Fruit fly (Drosophila melanogaster) whole organism, embryonic: Measurements from ENCODE around the gene ttm50.

Experiments used
- Abd-B ChIP-seq: fragments of 200-800 bp; sonication (Bioruptor generic); optimal IDR thresholded peaks from 2 replicates; lab custom pipeline; 2018; ENCODE audit warnings: missing biosample characterization, mild to moderate bottlenecking, missing genetic modification characterization, moderate library complexity
- C15 ChIP-seq: fragments of 200-800 bp; sonication (Bioruptor generic); IDR thresholded peaks from 3 replicates; pipeline ENCODE4 v1.3.6; 2022; ENCODE audit warnings: missing biosample characterization, missing genetic modification characterization
- CG1024 ChIP-seq: fragments of 200-800 bp; sonication (Bioruptor generic); IDR thresholded peaks from 2 replicates; pipeline ENCODE4 v1.3.6; 2022; ENCODE audit warnings: missing biosample characterization, missing genetic modification characterization
- CG10267 ChIP-seq: fragments of 200-800 bp; sonication (Bioruptor generic); optimal IDR thresholded peaks from 2 replicates; lab custom pipeline; 2018; ENCODE audit warnings: missing biosample characterization, mild to moderate bottlenecking, missing genetic modification characterization, moderate library complexity
- CG11093 ChIP-seq: fragments of 200-800 bp; sonication (Bioruptor generic); IDR thresholded peaks from 3 replicates; pipeline ENCODE4 v1.3.6; 2022; ENCODE audit warnings: missing biosample characterization, missing genetic modification characterization
- CG11247 ChIP-seq: fragments of 200-800 bp; sonication (Bioruptor generic); IDR thresholded peaks from 2 replicates; pipeline ENCODE4 v1.3.6; 2022; ENCODE audit warnings: missing biosample characterization, missing genetic modification characterization
- CG12659 ChIP-seq: fragments of 200-800 bp; sonication (Bioruptor generic); optimal IDR thresholded peaks from 3 replicates; lab custom pipeline; 2017; ENCODE audit warnings: mild to moderate bottlenecking, missing biosample characterization, missing genetic modification reagents, missing genetic modification characterization
- CG13287 ChIP-seq: fragments of 200-800 bp; sonication (Bioruptor generic); IDR thresholded peaks from 2 replicates; pipeline ENCODE4 v1.3.6; 2022; ENCODE audit warnings: missing biosample characterization, missing genetic modification characterization; ENCODE audit not compliant: partially characterized antibody
- CG13296 ChIP-seq: fragments of 200-800 bp; sonication (Bioruptor generic); optimal IDR thresholded peaks from 3 replicates; lab custom pipeline; 2018; ENCODE audit warnings: missing biosample characterization, mild to moderate bottlenecking, missing genetic modification characterization
- CG14860 ChIP-seq: fragments of 200-800 bp; sonication (Bioruptor generic); IDR thresholded peaks from 3 replicates; pipeline ENCODE4 v1.3.6; 2022; ENCODE audit warnings: missing biosample characterization, missing genetic modification characterization; ENCODE audit not compliant: partially characterized antibody
- CG15696 ChIP-seq: fragments of 200-800 bp; sonication (Bioruptor generic); optimal IDR thresholded peaks from 2 replicates; lab custom pipeline; 2019; ENCODE audit warnings: missing biosample characterization, mild to moderate bottlenecking, missing genetic modification characterization, moderate library complexity
- CG17186 ChIP-seq: fragments of 200-800 bp; sonication (Bioruptor generic); optimal IDR thresholded peaks from 3 replicates; lab custom pipeline; 2017; ENCODE audit warnings: missing biosample characterization, missing genetic modification reagents, missing genetic modification characterization
- CG31388 ChIP-seq: fragments of 200-800 bp; sonication (Bioruptor generic); optimal IDR thresholded peaks from 2 replicates; lab custom pipeline; 2016; ENCODE audit warnings: missing biosample characterization, missing genetic modification characterization
- CG3847 ChIP-seq: fragments of 200-800 bp; sonication (Bioruptor generic); IDR thresholded peaks from 2 replicates; pipeline ENCODE4 v1.3.6; 2022; ENCODE audit warnings: missing biosample characterization, missing genetic modification characterization
- CG42726 ChIP-seq: fragments of 200-800 bp; sonication (Bioruptor generic); IDR thresholded peaks from 2 replicates; pipeline ENCODE4 v1.3.6; 2022; ENCODE audit warnings: missing biosample characterization, missing genetic modification characterization; ENCODE audit not compliant: partially characterized antibody
- CG6791 ChIP-seq: fragments of 200-800 bp; sonication (Bioruptor generic); IDR thresholded peaks from 3 replicates; pipeline ENCODE4 v1.3.6; 2022; ENCODE audit warnings: missing biosample characterization, missing genetic modification characterization; ENCODE audit not compliant: partially characterized antibody
- CG7271 ChIP-seq: fragments of 200-800 bp; sonication (Bioruptor generic); optimal IDR thresholded peaks from 2 replicates; lab custom pipeline; 2018; ENCODE audit warnings: missing biosample characterization, mild to moderate bottlenecking, missing genetic modification characterization, moderate library complexity
- CG7556 ChIP-seq: fragments of 200-800 bp; sonication (Bioruptor generic); optimal IDR thresholded peaks from 2 replicates; lab custom pipeline; 2017; ENCODE audit warnings: missing biosample characterization, mild to moderate bottlenecking, missing genetic modification characterization
- CG8290 ChIP-seq, 3 experiments: fragments of 200-800 bp; sonication (Bioruptor generic); optimal IDR thresholded peaks; 2 replicates each; lab custom pipeline; 2016 to 2019; ENCODE audit warnings: missing biosample characterization in 3 of 3, missing genetic modification characterization in 3 of 3, mild to moderate bottlenecking in 2 of 3, moderate library complexity in 1 of 3
- Dbx ChIP-seq: fragments of 200-800 bp; sonication (Bioruptor generic); IDR thresholded peaks from 3 replicates; pipeline ENCODE4 v1.3.6; 2022; ENCODE audit warnings: missing biosample characterization, missing genetic modification characterization
- Dll ChIP-seq: fragments of 200-800 bp; sonication (Bioruptor generic); IDR thresholded peaks from 4 replicates; pipeline ENCODE4 v1.3.6; 2022; ENCODE audit warnings: missing biosample characterization, missing genetic modification characterization; ENCODE audit not compliant: partially characterized antibody
- Doc3 ChIP-seq: fragments of 200-800 bp; sonication (Bioruptor generic); IDR thresholded peaks from 3 replicates; pipeline ENCODE4 v1.3.6; 2022; ENCODE audit warnings: missing biosample characterization, missing genetic modification characterization; ENCODE audit not compliant: partially characterized antibody
- Dp ChIP-seq: fragments of 200-800 bp; sonication (Bioruptor generic); optimal IDR thresholded peaks from 2 replicates; lab custom pipeline; 2018; ENCODE audit warnings: missing biosample characterization, mild to moderate bottlenecking, missing genetic modification characterization, moderate library complexity
- Drgx ChIP-seq: fragments of 200-800 bp; sonication (Bioruptor generic); IDR thresholded peaks from 2 replicates; pipeline ENCODE4 v1.3.6; 2022; ENCODE audit warnings: missing biosample characterization, missing genetic modification characterization
- E2f2 ChIP-seq: fragments of 200-800 bp; sonication (Bioruptor generic); IDR thresholded peaks from 2 replicates; pipeline ENCODE4 v1.3.6; 2022; ENCODE audit warnings: missing biosample characterization, missing genetic modification characterization
- HLHmδ ChIP-seq: fragments of 200-800 bp; sonication (Bioruptor generic); optimal IDR thresholded peaks from 2 replicates; lab custom pipeline; 2018; ENCODE audit warnings: missing biosample characterization, mild to moderate bottlenecking, missing genetic modification characterization, moderate library complexity
- Myb ChIP-seq: fragments of 200-800 bp; sonication (Bioruptor generic); optimal IDR thresholded peaks from 2 replicates; lab custom pipeline; 2016; ENCODE audit warnings: missing biosample characterization, missing genetic modification characterization
- Sox100B ChIP-seq: fragments of 200-800 bp; sonication (Bioruptor generic); optimal IDR thresholded peaks from 3 replicates; lab custom pipeline; 2018; ENCODE audit warnings: missing biosample characterization, mild to moderate bottlenecking, missing genetic modification characterization
- aop ChIP-seq: fragments of 200-800 bp; sonication (Bioruptor generic); IDR thresholded peaks from 2 replicates; pipeline ENCODE4 v1.3.6; 2022; ENCODE audit warnings: missing biosample characterization, missing genetic modification characterization
- ash1 ChIP-seq: fragments of 200-800 bp; sonication (Bioruptor generic); optimal IDR thresholded peaks from 2 replicates; lab custom pipeline; 2018; ENCODE audit warnings: missing biosample characterization, mild to moderate bottlenecking, missing genetic modification characterization
- ato ChIP-seq: fragments of 200-800 bp; sonication (Bioruptor generic); IDR thresholded peaks from 2 replicates; pipeline ENCODE4 v1.3.6; 2022; ENCODE audit warnings: missing biosample characterization, missing genetic modification characterization; ENCODE audit not compliant: partially characterized antibody
- bbx ChIP-seq: fragments of 200-800 bp; sonication (Bioruptor generic); IDR thresholded peaks from 2 replicates; pipeline ENCODE4 v1.3.6; 2022; ENCODE audit warnings: missing biosample characterization, missing genetic modification characterization; ENCODE audit not compliant: partially characterized antibody
- chinmo ChIP-seq: fragments of 200-800 bp; sonication (Bioruptor generic); IDR thresholded peaks from 4 replicates; pipeline ENCODE4 v1.3.6; 2022; ENCODE audit warnings: missing biosample characterization, missing genetic modification characterization; ENCODE audit not compliant: partially characterized antibody
- crp ChIP-seq, 2 experiments: fragments of 200-800 bp; sonication (Bioruptor generic); optimal IDR thresholded peaks; 2 replicates in 1 of 2; 3 replicates in 1 of 2; lab custom pipeline; 2017; ENCODE audit warnings: missing biosample characterization in 2 of 2, missing genetic modification characterization in 2 of 2, mild to moderate bottlenecking in 1 of 2, moderate library complexity in 1 of 2
- gcm ChIP-seq: fragments of 200-800 bp; sonication (Bioruptor generic); optimal IDR thresholded peaks from 2 replicates; lab custom pipeline; 2019; ENCODE audit warnings: missing biosample characterization, mild to moderate bottlenecking, missing genetic modification characterization, moderate library complexity
- gfzf ChIP-seq: fragments of 200-800 bp; sonication (Bioruptor generic); optimal IDR thresholded peaks from 2 replicates; lab custom pipeline; 2016; ENCODE audit warnings: missing biosample characterization, mild to moderate bottlenecking, missing genetic modification characterization, moderate library complexity
- grau ChIP-seq: fragments of 200-800 bp; optimal IDR thresholded peaks from 3 replicates; lab custom pipeline; 2019; ENCODE audit warnings: missing biosample characterization, mild to moderate bottlenecking, missing genetic modification characterization, moderate library complexity
- hb ChIP-seq: fragments of 200-800 bp; sonication (Bioruptor generic); IDR thresholded peaks from 3 replicates; pipeline ENCODE4 v1.3.6; 2022; ENCODE audit warnings: missing biosample characterization, missing genetic modification characterization; ENCODE audit not compliant: partially characterized antibody
- knrl ChIP-seq: fragments of 200-800 bp; sonication (Bioruptor generic); IDR thresholded peaks from 3 replicates; pipeline ENCODE4 v1.3.6; 2022; ENCODE audit warnings: missing biosample characterization, missing genetic modification characterization; ENCODE audit not compliant: partially characterized antibody
- pzg ChIP-seq: fragments of 200-800 bp; sonication (Bioruptor generic); optimal IDR thresholded peaks from 3 replicates; lab custom pipeline; 2018; ENCODE audit warnings: missing biosample characterization, mild to moderate bottlenecking, missing genetic modification characterization, moderate library complexity
- rib ChIP-seq: fragments of 200-800 bp; sonication (Bioruptor generic); IDR thresholded peaks from 2 replicates; pipeline ENCODE4 v1.3.6; 2022; ENCODE audit warnings: missing biosample characterization, missing genetic modification characterization
- seq ChIP-seq: fragments of 200-800 bp; sonication (Bioruptor generic); IDR thresholded peaks from 2 replicates; pipeline ENCODE4 v1.3.6; 2022; ENCODE audit warnings: missing biosample characterization, missing genetic modification characterization
- sug ChIP-seq: fragments of 200-800 bp; optimal IDR thresholded peaks from 2 replicates; lab custom pipeline; 2019; ENCODE audit warnings: missing biosample characterization, mild to moderate bottlenecking, missing genetic modification characterization, moderate library complexity
- tna ChIP-seq: fragments of 200-800 bp; sonication (Bioruptor generic); IDR thresholded peaks from 2 replicates; pipeline ENCODE4 v1.3.6; 2022; ENCODE audit warnings: missing biosample characterization, missing genetic modification characterization; ENCODE audit not compliant: partially characterized antibody
- unc-4 ChIP-seq: fragments of 200-800 bp; sonication (Bioruptor generic); IDR thresholded peaks from 2 replicates; pipeline ENCODE4 v1.3.6; 2022; ENCODE audit warnings: missing biosample characterization, missing genetic modification characterization; ENCODE audit not compliant: partially characterized antibody
- zen2 ChIP-seq: fragments of 200-800 bp; sonication (Bioruptor generic); IDR thresholded peaks from 3 replicates; pipeline ENCODE4 v1.3.6; 2022; ENCODE audit warnings: missing biosample characterization, missing genetic modification characterization; ENCODE audit not compliant: partially characterized antibody

Gene ttm50

DNA sequence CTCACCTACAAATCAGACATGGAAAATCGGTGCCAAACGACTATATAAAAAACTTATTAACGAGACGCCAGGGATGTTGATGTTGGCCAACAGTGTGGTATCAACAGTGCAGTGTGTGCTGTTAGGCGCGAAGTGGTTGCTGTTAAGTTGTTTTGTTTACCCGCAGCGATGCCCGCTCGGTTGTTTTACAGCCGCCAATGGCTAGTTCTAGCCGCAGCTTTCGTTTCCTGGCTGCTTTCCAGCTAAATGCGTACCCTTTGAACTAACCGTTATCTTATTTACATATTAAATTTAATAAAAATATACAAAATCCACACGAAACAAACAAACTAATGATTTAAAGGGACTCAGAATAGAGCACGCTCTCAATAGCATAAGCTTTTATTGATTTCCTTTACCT is 6.7 kb upstream of the ttm50 start, which contains the start of gene crm (continued):
- TF ChIP-seq grau (tag; lab: Kevin White, UChicago) (peak; percentile 5), Myb (GFP tag; lab: Kevin White, UChicago) (peak; percentile 45), ash1 (GFP tag; lab: Kevin White, UChicago) (no peak), seq (GFP tag; lab: Robert Waterston, UW) (no peak), rib (no peak), sug (tag; lab: Kevin White, UChicago) (peak; percentile 14), unc-4 (GFP tag; lab: Robert Waterston, UW) (peak; percentile 34; the same call in 1 of the 2 replicates), CG7556 (GFP tag; lab: Kevin White, UChicago) (no peak)

dm6 chrX:2727506-2727905 is 4.5 kb downstream of the ttm50 start, which contains the start of gene dwg:
dwg (plus strand) TSS chrX:2727698.
- peak; percentile 83 for TF ChIP-seq Dll
- TF ChIP-seq CG13296: no peak
- TF ChIP-seq C15 (GFP tag; lab: Robert Waterston, UW): no peak
- TF ChIP-seq Dp (GFP tag; lab: Kevin White, UChicago): peak; percentile 42
- TF ChIP-seq CG10267 (tag; lab: Kevin White, UChicago): peak; percentile 36
- TF ChIP-seq CG42726 (GFP tag; lab: Robert Waterston, UW): peak; percentile 66; the same call in 1 of the 2 replicates
- TF ChIP-seq tna (GFP tag; lab: Robert Waterston, UW): peak; percentile 62
- peak; percentile 68; the same call in 2 of the 3 replicates for TF ChIP-seq CG14860
- peak; percentile 90 for TF ChIP-seq bbx (GFP tag; lab: Robert Waterston, UW)
- TF ChIP-seq CG15696 (tag; lab: Kevin White, UChicago): no peak
- TF ChIP-seq ato (GFP tag; lab: Robert Waterston, UW): peak; percentile 68
- TF ChIP-seq Dbx: no peak
- no peak for TF ChIP-seq CG3847 (GFP tag; lab: Robert Waterston, UW)
- TF ChIP-seq CG13287 (GFP tag; lab: Robert Waterston, UW): peak; percentile 88
- TF ChIP-seq CG17186: peak; percentile 53
- TF ChIP-seq E2f2 (GFP tag; lab: Robert Waterston, UW): peak; percentile 54
- no peak for TF ChIP-seq aop (GFP tag; lab: Robert Waterston, UW)
- TF ChIP-seq CG11247: no peak
- no peak for TF ChIP-seq Sox100B (GFP tag; lab: Kevin White, UChicago)
- TF ChIP-seq Doc3: peak; percentile 79
- no peak for TF ChIP-seq CG12659 (GFP tag; lab: Kevin White, UChicago)
- peak; percentile 38 for TF ChIP-seq Abd-B (GFP tag; lab: Kevin White, UChicago)
- TF ChIP-seq chinmo: peak; percentile 95; the same call in 3 of the 4 replicates
- TF ChIP-seq CG11093 (GFP tag; lab: Robert Waterston, UW): no peak
- TF ChIP-seq HLHmδ (GFP tag; lab: Kevin White, UChicago): no peak
- no peak for TF ChIP-seq CG7271 (tag; lab: Kevin White, UChicago)
- TF ChIP-seq Drgx (GFP tag; lab: Robert Waterston, UW): no peak
- no peak for TF ChIP-seq CG31388 (GFP tag; lab: Kevin White, UChicago)
- peak; percentile 87 for TF ChIP-seq unc-4 (GFP tag; lab: Robert Waterston, UW)
- no peak for TF ChIP-seq CG1024 (GFP tag; lab: Robert Waterston, UW)
- peak in 1 of 2 experiments; percentile 32 for TF ChIP-seq crp (GFP tag; optimal IDR thresholded peaks at IDR 0.05; lab: Kevin White, UChicago)
- no peak for TF ChIP-seq CG8290 (GFP tag; optimal IDR thresholded peaks at IDR 0.05; lab: Kevin White, UChicago)
- no peak for TF ChIP-seq CG8290 (tag; optimal IDR thresholded peaks at IDR 0.05; lab: Kevin White, UChicago)
- TF ChIP-seq zen2: peak; percentile 87
- peak; percentile 28 for TF ChIP-seq gfzf (GFP tag; lab: Kevin White, UChicago)
- no peak for TF ChIP-seq gcm (GFP tag; lab: Kevin White, UChicago)
- peak; percentile 69 for TF ChIP-seq hb (GFP tag; lab: Robert Waterston, UW)
- TF ChIP-seq pzg (GFP tag; lab: Kevin White, UChicago): peak; percentile 53
- peak; percentile 87 for TF ChIP-seq CG6791 (GFP tag; lab: Robert Waterston, UW)
- TF ChIP-seq knrl (GFP tag; lab: Robert Waterston, UW): peak; percentile 75; the same call in 2 of the 3 replicates
